Worm (Caenorhabditis elegans) whole organism, L4/young adult: Measurements from ENCODE around the gene sri-57.
"Not testable (repeated sequence)": the region's sequence is repeated elsewhere in the genome, so short reads cannot be mapped to it uniquely, and the experiment has no call there.

Source experiments
- W03F9.2 ChIP-seq: fragments of 150-350 bp; optimal IDR thresholded peaks from 2 replicates; lab custom pipeline; 2014; ENCODE audit warnings: missing biosample characterization, missing genetic modification characterization
- dao-5 ChIP-seq: sonication (generic microtip); optimal IDR thresholded peaks from 2 replicates; lab custom pipeline; 2016; ENCODE audit warnings: missing genotype, missing genetic modification characterization, moderate library complexity, missing compliant biosample characterization
- him-1 ChIP-seq: sonication (generic microtip); optimal IDR thresholded peaks from 2 replicates; lab custom pipeline; 2016; ENCODE audit warnings: missing genotype, missing genetic modification reagents, missing genetic modification characterization, missing compliant biosample characterization

Gene sri-57

DNA sequence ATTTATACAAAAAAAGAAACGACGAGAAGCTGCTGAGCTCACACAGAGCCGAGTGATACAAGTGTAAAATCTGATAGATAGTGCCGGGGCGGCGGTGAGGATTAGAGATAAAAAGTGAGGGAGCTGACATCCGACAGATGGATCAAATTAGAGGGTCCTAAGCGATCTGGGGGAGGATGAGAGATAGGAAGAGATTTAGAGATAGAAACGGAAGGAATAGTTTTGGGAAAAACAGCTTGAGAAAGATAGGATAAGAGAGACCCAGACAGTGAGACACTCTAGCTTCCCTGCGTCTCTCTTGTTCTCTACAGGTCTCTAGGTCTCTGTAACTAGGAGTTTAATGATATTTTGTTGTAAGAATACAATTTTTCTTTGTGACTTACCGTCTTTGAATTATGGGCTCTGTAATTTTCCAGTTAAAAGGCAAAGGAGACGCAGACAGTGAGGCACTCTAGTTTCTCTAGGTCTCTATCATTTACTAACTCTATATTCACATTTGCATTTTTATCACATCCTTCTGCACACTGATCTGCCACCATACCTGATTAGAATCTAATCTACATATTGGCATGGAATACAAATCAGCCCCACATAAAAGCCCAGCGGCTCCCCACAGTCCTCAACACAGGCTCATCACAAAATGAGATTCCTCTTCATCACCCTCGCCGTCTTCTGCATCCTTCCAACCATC is 14.9 kb upstream of the sri-57 start, which contains the start of the genes sup-9 and nspf-1:
Gene sup-9 (minus strand): TSS at position 43 of the 691 bp plus-strand sequence.
Gene nspf-1 (plus strand): TSS at position 641 of the 691 bp plus-strand sequence.
- TF ChIP-seq W03F9.2 (tag; lab: Kevin White, UChicago): no peak
- TF ChIP-seq dao-5 (tag; lab: Kevin White, UChicago): no peak
- TF ChIP-seq him-1 (tag; lab: Kevin White, UChicago): no peak

DNA sequence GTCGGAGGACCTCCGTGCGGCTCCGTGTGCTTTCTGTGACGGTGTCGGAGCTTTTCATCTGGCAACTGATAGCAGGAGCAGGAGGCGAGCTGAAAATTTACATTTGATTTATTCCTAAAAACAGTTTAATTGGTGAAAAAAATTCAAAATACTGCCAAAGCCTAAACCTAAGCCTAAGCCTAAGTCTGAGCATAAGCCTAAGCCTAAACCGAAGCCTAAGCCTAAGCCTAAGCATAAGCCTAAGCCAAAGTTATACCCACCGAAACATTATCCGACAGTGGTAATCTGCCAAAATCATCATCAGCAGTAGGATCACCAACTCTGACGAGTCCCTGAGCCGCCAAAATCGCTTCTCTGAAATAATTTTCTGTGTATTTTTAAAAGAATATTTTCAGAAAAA is 12.6 kb upstream of the sri-57 start:
- TF ChIP-seq W03F9.2 (tag; lab: Kevin White, UChicago) (no peak), him-1 (tag; lab: Kevin White, UChicago) (no peak), dao-5 (tag; lab: Kevin White, UChicago) (no peak)

DNA sequence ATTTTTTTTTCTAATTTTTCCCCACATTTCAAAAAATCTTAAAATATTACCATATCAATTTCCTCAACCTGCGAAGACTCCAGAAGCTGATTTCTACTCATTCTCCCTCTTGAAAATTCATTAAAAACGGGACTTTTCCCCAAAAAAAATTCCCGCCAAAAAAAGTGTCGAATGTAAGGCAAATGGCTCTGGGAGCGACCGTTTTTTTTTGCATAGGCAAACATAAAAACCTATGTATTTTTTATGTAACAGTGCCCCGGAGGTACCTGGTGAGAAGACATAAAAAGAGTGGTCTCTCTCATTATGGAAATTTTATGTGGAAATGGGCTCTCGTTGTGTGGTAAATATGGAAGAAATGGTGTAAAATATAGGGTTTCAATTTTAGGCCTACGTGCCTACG is 12.0 kb upstream of the sri-57 start, which contains the start of gene ceh-87:
Gene ceh-87 (minus strand): TSS at position 101 of the 400 bp plus-strand sequence.
- TF ChIP-seq him-1 (tag; lab: Kevin White, UChicago) (no peak), W03F9.2 (tag; lab: Kevin White, UChicago) (no peak), dao-5 (tag; lab: Kevin White, UChicago) (no peak)

DNA sequence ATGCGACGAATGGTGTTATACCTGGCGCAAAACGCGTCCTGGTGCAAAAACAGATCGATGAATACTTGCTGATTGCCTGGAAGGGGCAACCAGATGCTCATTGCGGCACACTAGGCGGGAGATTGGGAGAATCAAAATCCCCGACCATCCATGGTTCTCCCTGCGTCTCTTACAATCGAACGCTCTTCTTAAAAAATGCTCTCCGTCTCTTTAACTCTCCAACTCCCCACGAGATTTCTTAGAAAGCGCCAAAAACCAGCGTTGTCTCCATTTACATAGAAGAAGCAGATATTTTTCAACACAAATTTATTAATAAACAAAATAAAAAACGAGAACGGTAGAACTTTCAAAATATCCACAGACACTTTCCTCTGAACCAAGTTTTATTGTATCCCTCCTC is 8.9 kb upstream of the sri-57 start, which contains the start of gene F34D6.1:
Gene F34D6.1 (minus strand): TSS at position 101 of the 400 bp plus-strand sequence.
- no peak for TF ChIP-seq dao-5 (tag; lab: Kevin White, UChicago)
- no peak for TF ChIP-seq W03F9.2 (tag; lab: Kevin White, UChicago)
- no peak for TF ChIP-seq him-1 (tag; lab: Kevin White, UChicago)

DNA sequence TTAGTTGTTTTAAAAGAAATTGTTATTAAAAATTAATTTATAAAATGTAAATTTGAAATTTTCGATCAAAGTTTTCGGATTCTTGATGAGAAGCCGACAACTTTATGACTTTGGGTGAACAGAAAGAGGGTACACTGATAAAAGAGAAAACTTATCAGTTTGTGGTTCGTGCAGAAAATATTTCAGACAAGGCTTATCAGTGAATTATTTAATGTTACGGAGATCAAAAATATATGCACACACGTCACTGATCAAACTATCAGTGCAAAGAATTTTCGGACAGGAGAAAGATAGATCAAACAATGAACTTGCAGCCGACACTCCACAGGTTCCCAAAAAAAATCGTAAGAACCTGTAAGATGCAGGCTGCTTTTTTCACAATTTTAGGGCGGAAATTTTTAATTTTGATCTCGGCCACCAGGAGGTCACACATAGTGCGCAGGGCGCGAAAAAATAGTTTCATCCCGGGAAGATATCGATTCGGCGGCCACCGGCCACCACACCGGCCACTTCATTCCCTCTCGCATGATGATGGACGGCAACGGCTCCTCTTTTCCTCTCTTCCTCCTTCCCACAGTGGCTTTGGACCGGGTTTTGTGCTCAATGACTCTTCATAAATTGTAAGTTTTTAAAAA is 5.4 kb upstream of the sri-57 start, which contains the start of gene F22E5.17:
Gene F22E5.17 (plus strand): TSS at position 508 of the 635 bp plus-strand sequence.
- TF ChIP-seq dao-5 (tag; lab: Kevin White, UChicago): no peak
- no peak for TF ChIP-seq him-1 (tag; lab: Kevin White, UChicago)
- TF ChIP-seq W03F9.2 (tag; lab: Kevin White, UChicago): no peak

DNA sequence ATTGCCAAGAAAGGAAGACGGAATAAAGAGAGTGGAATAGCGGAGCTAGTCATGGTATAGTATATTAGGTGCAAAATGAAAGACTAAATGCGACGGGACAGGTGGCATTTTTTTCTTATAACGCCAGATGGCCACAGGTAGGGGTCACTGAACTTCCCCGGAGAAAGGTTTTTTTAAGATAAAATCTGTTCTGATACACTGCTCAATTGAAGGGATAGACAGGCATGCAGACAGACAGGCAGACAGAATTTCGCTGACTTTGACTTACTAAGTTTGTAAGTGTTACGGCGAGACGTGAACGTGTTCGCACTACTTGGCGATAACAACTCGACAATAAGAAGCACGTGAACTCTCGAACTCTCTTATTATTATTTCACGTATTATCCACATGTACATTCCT is 1.3 kb upstream of the sri-57 start, which contains the start of the genes F22E5.20 and F22E5.1:
Gene F22E5.20 (minus strand): TSS at position 101 of the 400 bp plus-strand sequence.
Gene F22E5.1 (plus strand): TSS at position 242 of the 400 bp plus-strand sequence.
- TF ChIP-seq dao-5, W03F9.2, him-1 (tag; lab: Kevin White, UChicago): not testable (repeated sequence)

DNA sequence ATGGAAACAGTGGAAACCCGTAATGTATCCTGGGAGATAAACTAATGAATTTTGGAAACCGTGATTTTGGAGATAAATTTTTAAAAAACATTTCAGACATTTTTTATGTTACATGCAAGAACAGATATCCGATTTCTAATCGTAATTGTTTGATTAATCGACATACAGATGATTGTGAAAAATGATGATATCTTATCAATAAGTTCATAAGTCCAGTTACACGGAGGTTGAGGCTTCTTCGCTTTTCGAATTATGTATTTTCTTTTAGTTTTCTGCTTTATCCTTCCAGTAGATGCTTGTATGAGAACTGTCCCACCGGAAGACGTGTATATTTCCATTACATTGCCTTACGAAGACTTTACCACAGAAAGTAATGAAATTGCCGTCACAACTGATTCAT is 6.6 kb downstream of the sri-57 start, which contains the start of gene F22E5.22:
Gene F22E5.22 (plus strand): TSS at position 301 of the 400 bp plus-strand sequence.
- TF ChIP-seq him-1 (tag; lab: Kevin White, UChicago) (no peak), dao-5 (tag; lab: Kevin White, UChicago) (no peak), W03F9.2 (tag; lab: Kevin White, UChicago) (no peak)

DNA sequence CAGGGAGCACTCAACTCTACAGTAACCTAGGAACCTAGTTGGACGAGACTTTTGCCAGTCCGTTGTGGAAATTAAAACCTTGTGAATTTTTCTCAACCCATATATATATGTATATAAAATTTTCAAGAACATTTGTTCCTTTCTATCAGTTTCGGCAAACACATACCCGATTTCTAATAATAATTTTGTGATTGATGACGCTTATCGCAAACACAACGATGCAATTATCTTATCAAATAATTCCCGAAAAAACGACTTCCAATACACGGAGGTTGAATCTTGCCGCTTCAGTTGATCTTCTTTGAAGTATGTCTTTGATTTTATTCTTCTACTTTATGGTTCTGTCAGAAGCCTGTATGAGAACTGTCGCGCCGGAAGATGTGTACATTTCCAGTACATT is 7.1 kb downstream of the sri-57 start, which contains the start of gene F22E5.2:
Gene F22E5.2 (plus strand): TSS at position 301 of the 400 bp plus-strand sequence.
- TF ChIP-seq W03F9.2, dao-5, him-1 (tag; lab: Kevin White, UChicago): not testable (repeated sequence)

DNA sequence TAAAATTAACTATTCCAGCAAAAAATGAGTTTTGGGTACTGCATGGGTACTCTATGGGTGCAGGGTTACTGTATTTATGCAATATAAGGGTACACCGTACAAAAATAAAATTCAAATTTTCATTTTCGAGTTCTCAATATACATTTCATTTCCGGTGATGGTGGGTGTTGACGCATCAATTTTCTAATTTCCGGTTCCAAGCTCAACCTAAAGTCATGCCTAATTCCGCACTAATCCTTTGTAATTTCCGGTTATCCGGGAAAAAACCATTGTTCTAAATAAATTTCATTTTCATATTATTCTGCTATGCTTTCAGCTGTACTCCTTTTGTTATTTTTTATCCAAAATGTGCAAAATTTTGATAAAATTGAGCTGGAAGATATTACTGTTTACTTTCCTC is 12.9 kb downstream of the sri-57 start, which contains the start of gene gcy-21:
Gene gcy-21 (plus strand): TSS at position 301 of the 400 bp plus-strand sequence.
- TF ChIP-seq him-1 (tag; lab: Kevin White, UChicago) (no peak), dao-5 (tag; lab: Kevin White, UChicago) (no peak), W03F9.2 (tag; lab: Kevin White, UChicago) (no peak)

DNA sequence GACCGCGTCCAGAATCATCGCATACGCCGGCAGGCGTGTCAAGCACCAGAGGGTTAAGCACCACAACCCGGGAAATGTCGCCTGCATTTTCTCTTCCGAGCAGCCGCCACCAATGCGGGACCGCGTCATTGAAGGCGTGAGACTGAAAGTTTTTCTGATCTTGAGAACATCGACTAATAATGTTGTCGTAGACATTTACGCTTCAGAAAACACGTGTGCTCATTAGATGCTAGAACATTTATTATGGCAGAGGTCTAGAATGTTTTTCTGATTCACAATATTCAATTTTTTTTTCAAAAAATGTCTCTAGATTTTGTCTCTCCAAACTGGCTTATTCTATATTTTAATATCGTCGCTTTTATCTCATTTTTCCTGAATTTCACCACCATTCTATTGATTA is 15.6 kb downstream of the sri-57 start, which contains the start of gene sri-47:
Gene sri-47 (plus strand): TSS at position 301 of the 400 bp plus-strand sequence.
- TF ChIP-seq dao-5 (tag; lab: Kevin White, UChicago) (no peak), W03F9.2 (tag; lab: Kevin White, UChicago) (no peak), him-1 (tag; lab: Kevin White, UChicago) (no peak)

DNA sequence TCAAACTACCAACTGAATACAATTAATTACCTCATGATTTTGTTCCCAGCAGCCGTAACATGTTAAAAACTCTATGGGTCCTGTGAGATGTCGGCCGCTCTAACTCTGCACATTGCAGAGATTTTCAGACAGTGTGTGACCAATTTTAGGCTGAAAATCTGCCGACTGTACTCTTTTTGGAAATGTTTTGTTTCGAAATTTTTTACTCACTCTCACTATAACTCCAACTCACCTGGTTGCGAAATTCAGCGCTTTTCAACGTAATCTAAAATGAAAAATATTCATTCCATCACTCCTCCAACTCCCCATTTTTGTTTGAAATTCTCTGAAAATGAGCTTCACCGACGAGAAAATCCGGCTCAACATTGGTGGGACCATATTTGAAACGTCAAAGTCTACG is 22.7 kb downstream of the sri-57 start, which contains the start of the genes F22E5.13 and F22E5.6:
Gene F22E5.13 (minus strand): TSS at position 101 of the 400 bp plus-strand sequence.
Gene F22E5.6 (plus strand): TSS at position 297 of the 400 bp plus-strand sequence.
- no peak for TF ChIP-seq him-1 (tag; lab: Kevin White, UChicago)
- no peak for TF ChIP-seq dao-5 (tag; lab: Kevin White, UChicago)
- no peak for TF ChIP-seq W03F9.2 (tag; lab: Kevin White, UChicago)

DNA sequence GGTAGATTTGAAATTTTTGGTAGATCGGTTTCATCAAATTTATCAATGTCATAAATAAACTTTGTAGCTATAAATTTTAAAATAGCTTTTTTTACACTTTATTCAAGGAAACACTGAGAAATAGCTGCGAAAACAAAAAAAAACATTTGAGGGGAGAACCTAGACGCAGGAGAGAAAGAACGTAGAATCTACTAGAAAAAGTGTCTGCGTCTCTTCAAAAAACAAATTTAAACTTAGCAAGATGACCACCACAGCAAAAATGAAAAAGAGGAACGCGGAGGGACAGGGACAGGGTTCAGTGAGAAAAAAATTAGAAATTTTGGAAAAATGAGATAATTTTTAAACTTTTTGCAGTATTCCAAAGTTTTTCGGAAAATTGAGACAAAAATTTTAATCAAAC is 23.2 kb downstream of the sri-57 start:
- TF ChIP-seq W03F9.2 (tag; lab: Kevin White, UChicago): no peak
- TF ChIP-seq him-1 (tag; lab: Kevin White, UChicago): no peak
- no peak for TF ChIP-seq dao-5 (tag; lab: Kevin White, UChicago)
